Worm (Caenorhabditis elegans): Measurements from ENCODE around the gene clec-205.

clec-205 gene

DNA sequence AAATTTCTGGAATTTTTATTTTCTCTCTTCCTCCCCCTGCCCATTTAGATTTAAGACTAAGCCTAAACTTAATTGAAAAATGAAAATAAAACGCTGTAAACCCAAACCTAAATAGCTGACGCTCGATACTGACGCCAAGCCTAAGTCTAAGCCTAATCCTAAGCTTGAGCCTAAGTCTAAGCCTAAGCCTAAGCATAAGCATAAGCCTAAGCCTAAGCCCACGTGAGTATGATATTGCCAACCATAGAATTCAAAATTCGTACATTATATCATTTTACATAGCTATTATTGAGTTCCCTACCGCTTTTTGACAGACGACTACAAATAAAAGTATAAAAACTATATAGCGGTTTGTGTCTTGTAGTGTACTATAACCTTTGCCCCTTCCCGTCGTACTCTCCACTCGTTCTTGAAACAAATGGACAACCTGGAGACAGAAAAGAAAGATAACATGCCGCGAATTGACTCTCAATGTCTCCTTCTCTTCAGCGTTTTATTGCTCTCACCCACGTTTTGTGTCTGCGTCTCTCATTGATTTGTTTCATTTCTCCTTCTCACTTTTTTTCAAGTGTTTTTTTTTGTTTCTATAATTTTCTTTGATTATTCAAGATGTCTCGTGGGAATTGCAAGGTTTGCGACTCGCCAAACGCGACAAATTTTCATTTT is 17.4 kb upstream of the clec-205 start, which contains the start of gene nhr-256:
nhr-256 (plus strand) TSS at position 567 of the 666 bp plus-strand sequence.
- TF ChIP-seq hlh-13 (GFP tag; optimal IDR thresholded peaks at IDR 0.05): no peak
- no peak for TF ChIP-seq ceh-9 (tag; optimal IDR thresholded peaks at IDR 0.05)
- TF ChIP-seq ceh-19 (GFP tag; optimal IDR thresholded peaks at IDR 0.05): no peak
- TF ChIP-seq unc-55 (GFP tag; optimal IDR thresholded peaks at IDR 0.05): peak; percentile 28
- peak; percentile 33 for TF ChIP-seq tbx-2 (tag; optimal IDR thresholded peaks at IDR 0.05)
- TF ChIP-seq ref-2 (tag; optimal IDR thresholded peaks at IDR 0.05): no peak
- TF ChIP-seq rnt-1 (tag; optimal IDR thresholded peaks at IDR 0.05): no peak
- no peak for TF ChIP-seq nhr-232 (tag; optimal IDR thresholded peaks at IDR 0.05)
- no peak for TF ChIP-seq pha-4 (tag; optimal IDR thresholded peaks at IDR 0.05)
- no peak for TF ChIP-seq nhr-11 (tag; optimal IDR thresholded peaks at IDR 0.05)
- peak; percentile 2 for TF ChIP-seq pqm-1 (tag; optimal IDR thresholded peaks at IDR 0.05)
- TF ChIP-seq dve-1 (tag; optimal IDR thresholded peaks at IDR 0.05): peak; percentile 17
- TF ChIP-seq tbx-7 (tag; optimal IDR thresholded peaks at IDR 0.05): no peak
- no peak for TF ChIP-seq ttx-3 (tag; optimal IDR thresholded peaks at IDR 0.05)
- no peak for TF ChIP-seq elt-4 (tag; optimal IDR thresholded peaks at IDR 0.05)
- no peak for TF ChIP-seq hlh-30 (tag; optimal IDR thresholded peaks at IDR 0.05; ENCODE audit: insufficient read depth)
- no peak for TF ChIP-seq hlh-6 (tag; optimal IDR thresholded peaks at IDR 0.05)
- TF ChIP-seq elt-2 (tag; optimal IDR thresholded peaks at IDR 0.05): peak; percentile 64
- no peak for TF ChIP-seq npax-4 (tag; optimal IDR thresholded peaks at IDR 0.05)
- TF ChIP-seq T23F11.4 (GFP tag; optimal IDR thresholded peaks at IDR 0.05): no peak
- no peak for TF ChIP-seq C38D4.7 (GFP tag; optimal IDR thresholded peaks at IDR 0.05)
- TF ChIP-seq ceh-2 (tag; optimal IDR thresholded peaks at IDR 0.05): no peak
- peak; percentile 21 for TF ChIP-seq ceh-18 (tag; optimal IDR thresholded peaks at IDR 0.05)
- TF ChIP-seq F13H6.1 (tag; optimal IDR thresholded peaks at IDR 0.05): no peak
- peak; percentile 80 for TF ChIP-seq ceh-30 (tag; optimal IDR thresholded peaks at IDR 0.05)
- TF ChIP-seq lim-6 (tag; optimal IDR thresholded peaks at IDR 0.05): no peak
- TF ChIP-seq odd-2 (tag; optimal IDR thresholded peaks at IDR 0.05): no peak
- no peak for TF ChIP-seq hlh-8 (tag; optimal IDR thresholded peaks at IDR 0.05)
- no peak for TF ChIP-seq madf-2 (tag; optimal IDR thresholded peaks at IDR 0.05)
- no peak for TF ChIP-seq pag-3 (tag; optimal IDR thresholded peaks at IDR 0.05; ENCODE audit: borderline replicate concordance)
- TF ChIP-seq unc-86 (tag; optimal IDR thresholded peaks at IDR 0.05): no peak
- TF ChIP-seq K02D7.2 (tag; optimal IDR thresholded peaks at IDR 0.05): no peak
- no peak for TF ChIP-seq fkh-10 (GFP tag; optimal IDR thresholded peaks at IDR 0.05)
- no peak for TF ChIP-seq ahr-1 (tag; optimal IDR thresholded peaks at IDR 0.05)
- TF ChIP-seq C08G9.2 (tag; optimal IDR thresholded peaks at IDR 0.05): no peak
- peak; percentile 4 for TF ChIP-seq unc-42 (tag; optimal IDR thresholded peaks at IDR 0.05)
- peak; percentile 33 for TF ChIP-seq nfya-1 (tag; optimal IDR thresholded peaks at IDR 0.05)
- no peak for TF ChIP-seq fkh-6 (tag; optimal IDR thresholded peaks at IDR 0.05)
- no peak for TF ChIP-seq zip-5 (tag; optimal IDR thresholded peaks at IDR 0.05)
- no peak for TF ChIP-seq pat-9 (tag; optimal IDR thresholded peaks at IDR 0.05)
- TF ChIP-seq ama-1 (optimal IDR thresholded peaks at IDR 0.05): no peak
- no peak for TF ChIP-seq ceh-14 (tag; optimal IDR thresholded peaks at IDR 0.05)
- TF ChIP-seq fax-1 (tag; optimal IDR thresholded peaks at IDR 0.05): no peak
- no peak for TF ChIP-seq pax-1 (tag; optimal IDR thresholded peaks at IDR 0.05)
- peak; percentile 22 for TF ChIP-seq ets-4 (tag; optimal IDR thresholded peaks at IDR 0.05)
- no peak for TF ChIP-seq ceh-45 (GFP tag; IDR thresholded peaks at IDR 0.05)
- no peak for TF ChIP-seq hlh-15 (tag; optimal IDR thresholded peaks at IDR 0.05)
- no peak for TF ChIP-seq K09A11.1 (tag; optimal IDR thresholded peaks at IDR 0.05; ENCODE audit: insufficient read depth)
- TF ChIP-seq lin-11 (tag; optimal IDR thresholded peaks at IDR 0.05): no peak
- TF ChIP-seq eyg-1 (tag; optimal IDR thresholded peaks at IDR 0.05): no peak
- no peak for TF ChIP-seq ceh-22 (tag; optimal IDR thresholded peaks at IDR 0.05)
- no peak for TF ChIP-seq sdc-2 (tag; optimal IDR thresholded peaks at IDR 0.05)
- no peak for TF ChIP-seq ceh-31 (tag; optimal IDR thresholded peaks at IDR 0.05)
- TF ChIP-seq gmeb-2 (tag; optimal IDR thresholded peaks at IDR 0.05): no peak
